Fruit fly (Drosophila melanogaster): Measurements from ENCODE around the gene hzg.

The hzg gene

dm6 chr3L:16046387-16047066, 42.0 kb upstream of the hzg start (continued):
- TF ChIP-seq mirr (GFP tag; optimal IDR thresholded peaks at IDR 0.05) (peak; percentile 85), NK7.1 (GFP tag; optimal IDR thresholded peaks at IDR 0.05) (no peak), CG1832 (GFP tag; optimal IDR thresholded peaks at IDR 0.05) (no peak), trh (GFP tag; optimal IDR thresholded peaks at IDR 0.05) (no peak), sens (GFP tag) (peak; percentile 89), Sox100B (GFP tag; optimal IDR thresholded peaks at IDR 0.05) (no peak), CG33213 (GFP tag; optimal IDR thresholded peaks at IDR 0.05) (no peak), Pdp1 (GFP tag; optimal IDR thresholded peaks at IDR 0.05) (no peak), CG3163 (GFP tag; optimal IDR thresholded peaks at IDR 0.05) (no peak), Aef1 (GFP tag; IDR thresholded peaks at IDR 0.05) (no peak), Hr51 (GFP tag; optimal IDR thresholded peaks at IDR 0.05) (no peak), chn (GFP tag; optimal IDR thresholded peaks at IDR 0.05) (no peak), CG14441 (GFP tag; IDR thresholded peaks at IDR 0.05) (peak; percentile 36; the same call in 1 of the 2 replicates), CG2202 (tag; optimal IDR thresholded peaks at IDR 0.05) (no peak), ttk (GFP tag; IDR thresholded peaks at IDR 0.05) (0 out of 2 replicates have a peak, but pooled peaks have one; percentile 6), BEAF-32 (GFP tag; optimal IDR thresholded peaks at IDR 0.05) (no peak), lola (GFP tag; optimal IDR thresholded peaks at IDR 0.05) (no peak), E2f1 (GFP tag; IDR thresholded peaks at IDR 0.05) (no peak; the same call in 1 of the 2 replicates), da (GFP tag; optimal IDR thresholded peaks at IDR 0.05) (no peak), CG32772 (GFP tag; IDR thresholded peaks at IDR 0.05) (peak; percentile 6; the same call in 1 of the 2 replicates), CG12071 (GFP tag; optimal IDR thresholded peaks at IDR 0.05) (peak; percentile 14), chm (GFP tag; IDR thresholded peaks at IDR 0.05) (peak; percentile 92), Myb (GFP tag; optimal IDR thresholded peaks at IDR 0.05) (no peak), Dll (GFP tag; IDR thresholded peaks at IDR 0.05; ENCODE audit: partially characterized antibody) (0 out of 4 replicates have a peak, but pooled peaks have one; percentile 20), D19B (GFP tag; optimal IDR thresholded peaks at IDR 0.05) (no peak), CG17829 (tag; optimal IDR thresholded peaks at IDR 0.05) (peak; percentile 60), CG3838 (GFP tag; optimal IDR thresholded peaks at IDR 0.05) (no peak), gro (GFP tag; optimal IDR thresholded peaks at IDR 0.05) (peak; percentile 46), lmd (GFP tag; IDR thresholded peaks at IDR 0.05) (no peak), sr (GFP tag; IDR thresholded peaks at IDR 0.05) (no peak), CG34376 (GFP tag; optimal IDR thresholded peaks at IDR 0.05) (peak; percentile 85), HLH54F (GFP tag; optimal IDR thresholded peaks at IDR 0.05) (no peak), CG11696 (GFP tag; IDR thresholded peaks at IDR 0.05) (no peak), CG3407 (GFP tag; optimal IDR thresholded peaks at IDR 0.05) (no peak), CG3065 (GFP tag; optimal IDR thresholded peaks at IDR 0.05) (no peak), repo (GFP tag; optimal IDR thresholded peaks at IDR 0.05) (no peak), CG2712 (tag; optimal IDR thresholded peaks at IDR 0.05) (peak; percentile 8), CG13296 (GFP tag; optimal IDR thresholded peaks at IDR 0.05) (peak; percentile 23), chinmo (GFP tag; IDR thresholded peaks at IDR 0.05; ENCODE audit: partially characterized antibody) (peak; percentile 94), dpn (GFP tag; optimal IDR thresholded peaks at IDR 0.05) (no peak), dati (GFP tag; IDR thresholded peaks at IDR 0.05) (no peak), Dip3 (GFP tag; optimal IDR thresholded peaks at IDR 0.05) (no peak), GATAe (GFP tag; conservative IDR thresholded peaks at IDR 0.05) (no peak), fd96Cb (tag; optimal IDR thresholded peaks at IDR 0.05) (no peak), tna (GFP tag; IDR thresholded peaks at IDR 0.05; ENCODE audit: partially characterized antibody) (no peak), CG4404 (GFP tag; IDR thresholded peaks at IDR 0.05) (no peak), HmgZ (tag; optimal IDR thresholded peaks at IDR 0.05) (peak; percentile 78), Xrp1 (GFP tag; IDR thresholded peaks at IDR 0.05) (no peak; the same call in 1 of the 2 replicates), ase (GFP tag; IDR thresholded peaks at IDR 0.05) (no peak), Gsc (GFP tag; IDR thresholded peaks at IDR 0.05) (no peak)
